Worm (Caenorhabditis elegans) whole organism, late embryonic: Measurements from ENCODE around the gene srz-58.

Source experiments
- C08G9.2 ChIP-seq: sonication (generic microtip); optimal IDR thresholded peaks from 2 replicates; lab custom pipeline; 2016; ENCODE audit warnings: mild to moderate bottlenecking, missing genetic modification characterization, moderate library complexity, missing compliant biosample characterization
- C38D4.7 ChIP-seq: fragments of 200-800 bp; sonication (Bioruptor generic); optimal IDR thresholded peaks from 2 replicates; lab custom pipeline; 2018; ENCODE audit warnings: mild to moderate bottlenecking, missing genetic modification characterization, moderate library complexity, missing compliant biosample characterization
- F13H6.1 ChIP-seq: sonication (generic microtip); optimal IDR thresholded peaks from 2 replicates; lab custom pipeline; 2016; ENCODE audit warnings: missing genetic modification characterization, missing compliant biosample characterization
- T23F11.4 ChIP-seq: fragments of 200-800 bp; sonication (Bioruptor generic); optimal IDR thresholded peaks from 2 replicates; lab custom pipeline; 2018; ENCODE audit warnings: mild to moderate bottlenecking, missing genetic modification characterization, missing compliant biosample characterization
- Y22D7AL.16 ChIP-seq: sonication (generic microtip); optimal IDR thresholded peaks from 2 replicates; lab custom pipeline; 2016; ENCODE audit warnings: missing genetic modification characterization, missing compliant biosample characterization
- ahr-1 ChIP-seq: sonication (generic microtip); optimal IDR thresholded peaks from 2 replicates; lab custom pipeline; 2016; ENCODE audit warnings: missing genetic modification characterization, missing compliant biosample characterization
- ceh-14 ChIP-seq: sonication (generic microtip); optimal IDR thresholded peaks from 2 replicates; lab custom pipeline; 2016; ENCODE audit warnings: missing genotype, missing genetic modification characterization, missing compliant biosample characterization
- ceh-18 ChIP-seq: sonication (generic microtip); optimal IDR thresholded peaks from 2 replicates; lab custom pipeline; 2016; ENCODE audit warnings: missing genetic modification characterization, missing compliant biosample characterization
- ceh-19 ChIP-seq: fragments of 200-800 bp; sonication (Bioruptor generic); optimal IDR thresholded peaks from 2 replicates; lab custom pipeline; 2018; ENCODE audit warnings: mild to moderate bottlenecking, missing genetic modification characterization, missing compliant biosample characterization
- ceh-2 ChIP-seq: sonication (generic microtip); optimal IDR thresholded peaks from 2 replicates; lab custom pipeline; 2016; ENCODE audit warnings: missing genotype, missing genetic modification characterization, missing compliant biosample characterization
- ceh-22 ChIP-seq: sonication (generic microtip); optimal IDR thresholded peaks from 2 replicates; lab custom pipeline; 2017; ENCODE audit warnings: missing biosample characterization, missing genetic modification characterization
- ceh-24 ChIP-seq: sonication (generic microtip); optimal IDR thresholded peaks from 2 replicates; lab custom pipeline; 2016; ENCODE audit warnings: mild to moderate bottlenecking, missing genetic modification characterization, missing compliant biosample characterization
- ceh-31 ChIP-seq: sonication (generic microtip); optimal IDR thresholded peaks from 2 replicates; lab custom pipeline; 2016; ENCODE audit warnings: missing genetic modification characterization, missing compliant biosample characterization
- ceh-48 ChIP-seq: sonication (generic microtip); optimal IDR thresholded peaks from 2 replicates; lab custom pipeline; 2016; ENCODE audit warnings: missing genetic modification characterization, inconsistent platforms, missing compliant biosample characterization
- dmd-4 ChIP-seq: sonication (generic microtip); optimal IDR thresholded peaks from 2 replicates; lab custom pipeline; 2016; ENCODE audit warnings: borderline replicate concordance, missing genetic modification characterization, missing compliant biosample characterization
- dve-1 ChIP-seq: sonication (generic microtip); optimal IDR thresholded peaks from 2 replicates; lab custom pipeline; 2017; ENCODE audit warnings: antibody characterized with exemption, mild to moderate bottlenecking, missing genetic modification characterization, missing compliant biosample characterization
- elt-4 ChIP-seq: sonication (generic microtip); optimal IDR thresholded peaks from 2 replicates; lab custom pipeline; 2016; ENCODE audit warnings: missing genetic modification characterization, missing compliant biosample characterization
- ets-4 ChIP-seq: sonication (generic microtip); optimal IDR thresholded peaks from 2 replicates; lab custom pipeline; 2016; ENCODE audit warnings: missing genetic modification characterization, missing compliant biosample characterization
- fkh-6 ChIP-seq: sonication (generic microtip); optimal IDR thresholded peaks from 2 replicates; lab custom pipeline; 2016; ENCODE audit warnings: missing genetic modification characterization, missing compliant biosample characterization
- hlh-13 ChIP-seq: fragments of 200-800 bp; sonication (Bioruptor generic); optimal IDR thresholded peaks from 2 replicates; lab custom pipeline; 2018; ENCODE audit warnings: mild to moderate bottlenecking, missing genetic modification characterization, missing compliant biosample characterization
- hlh-30 ChIP-seq: sonication (generic microtip); optimal IDR thresholded peaks from 2 replicates; lab custom pipeline; 2017; ENCODE audit warnings: antibody characterized with exemption, missing genetic modification characterization, missing compliant biosample characterization; ENCODE audit not compliant: insufficient read depth
- hlh-6 ChIP-seq: sonication (generic microtip); optimal IDR thresholded peaks from 2 replicates; lab custom pipeline; 2016; ENCODE audit warnings: missing genotype, missing genetic modification characterization, missing compliant biosample characterization
- hlh-8 ChIP-seq: sonication (generic microtip); optimal IDR thresholded peaks from 2 replicates; lab custom pipeline; 2016; ENCODE audit warnings: missing genotype, missing genetic modification characterization, missing compliant biosample characterization
- lim-6 ChIP-seq: sonication (generic microtip); optimal IDR thresholded peaks from 2 replicates; lab custom pipeline; 2016; ENCODE audit warnings: missing genetic modification characterization, missing compliant biosample characterization
- lin-11 ChIP-seq: fragments of 200-800 bp; sonication (Bioruptor generic); optimal IDR thresholded peaks from 2 replicates; lab custom pipeline; 2018; ENCODE audit warnings: mild to moderate bottlenecking, missing genetic modification characterization, missing compliant biosample characterization
- madf-2 ChIP-seq: sonication (generic microtip); optimal IDR thresholded peaks from 2 replicates; lab custom pipeline; 2017; ENCODE audit warnings: missing genetic modification characterization, missing compliant biosample characterization
- nfya-1 ChIP-seq: sonication (generic microtip); optimal IDR thresholded peaks from 2 replicates; lab custom pipeline; 2017; ENCODE audit warnings: missing genetic modification characterization, mild to moderate bottlenecking, missing compliant biosample characterization, antibody characterized with exemption, moderate library complexity
- odd-2 ChIP-seq: sonication (generic microtip); optimal IDR thresholded peaks from 2 replicates; lab custom pipeline; 2017; ENCODE audit warnings: antibody characterized with exemption, mild to moderate bottlenecking, missing genetic modification characterization, missing compliant biosample characterization
- pag-3 ChIP-seq: sonication (generic microtip); optimal IDR thresholded peaks from 2 replicates; lab custom pipeline; 2016; ENCODE audit warnings: missing compliant biosample characterization, missing genetic modification characterization, borderline replicate concordance
- pat-9 ChIP-seq: fragments of 200-800 bp; sonication (Bioruptor generic); optimal IDR thresholded peaks from 2 replicates; lab custom pipeline; 2018; ENCODE audit warnings: mild to moderate bottlenecking, missing genetic modification characterization, moderate library complexity, missing compliant biosample characterization
- pqm-1 ChIP-seq: sonication (generic microtip); optimal IDR thresholded peaks from 2 replicates; lab custom pipeline; 2016; ENCODE audit warnings: missing genetic modification characterization, missing compliant biosample characterization
- pros-1 ChIP-seq: fragments of 150-350 bp; optimal IDR thresholded peaks from 2 replicates; lab custom pipeline; 2014; ENCODE audit warnings: missing biosample characterization, missing genetic modification reagents, missing genetic modification characterization
- ref-2 ChIP-seq: sonication (generic microtip); optimal IDR thresholded peaks from 2 replicates; lab custom pipeline; 2016; ENCODE audit warnings: missing genetic modification characterization, missing compliant biosample characterization
- rnt-1 ChIP-seq: sonication (generic microtip); optimal IDR thresholded peaks from 2 replicates; lab custom pipeline; 2016; ENCODE audit warnings: missing genetic modification characterization, missing compliant biosample characterization
- syd-9 ChIP-seq: sonication (generic microtip); optimal IDR thresholded peaks from 2 replicates; lab custom pipeline; 2016; ENCODE audit warnings: mild to moderate bottlenecking, missing genetic modification characterization, moderate library complexity, missing compliant biosample characterization
- tbx-2 ChIP-seq: sonication (generic microtip); optimal IDR thresholded peaks from 2 replicates; lab custom pipeline; 2016; ENCODE audit warnings: missing genetic modification characterization, missing compliant biosample characterization
- tbx-7 ChIP-seq: sonication (generic microtip); optimal IDR thresholded peaks from 2 replicates; lab custom pipeline; 2016; ENCODE audit warnings: missing genotype, missing genetic modification characterization, missing compliant biosample characterization
- unc-86 ChIP-seq: sonication (generic microtip); optimal IDR thresholded peaks from 2 replicates; lab custom pipeline; 2016; ENCODE audit warnings: missing genetic modification characterization, missing compliant biosample characterization
- zip-5 ChIP-seq: sonication (generic microtip); optimal IDR thresholded peaks from 2 replicates; lab custom pipeline; 2016; ENCODE audit warnings: missing genetic modification characterization, missing compliant biosample characterization

The srz-58 gene

DNA sequence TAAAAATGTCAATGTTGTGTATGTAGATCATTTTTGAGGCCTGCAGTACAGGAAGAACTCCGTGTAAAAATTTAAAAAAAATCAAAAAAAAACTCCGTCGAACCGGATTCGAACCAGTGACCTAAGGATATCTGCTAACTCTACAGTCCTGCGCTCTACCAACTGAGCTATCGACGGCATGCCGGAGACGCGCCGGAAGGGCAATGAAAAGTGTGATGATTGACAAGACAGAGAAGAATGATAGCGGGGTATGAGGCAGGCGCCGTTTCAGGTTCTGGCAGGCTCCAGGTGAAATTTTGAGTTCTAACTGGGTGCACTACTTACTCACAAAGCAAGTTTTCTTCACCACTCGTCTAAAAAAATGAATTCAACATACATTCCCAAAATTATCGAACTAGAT is at the start of gene srz-58:
TSS of gene srz-58 (plus strand) at position 362 of the 400 bp plus-strand sequence.
- TF ChIP-seq fkh-6 (tag; lab: Kevin White, UChicago) (no peak), ceh-22 (tag; lab: Kevin White, UChicago) (no peak), hlh-30 (tag; lab: Kevin White, UChicago) (no peak), hlh-13 (GFP tag; lab: Kevin White, UChicago) (no peak), ceh-18 (tag; lab: Kevin White, UChicago) (no peak), ref-2 (tag; lab: Kevin White, UChicago) (no peak), tbx-2 (tag; lab: Kevin White, UChicago) (no peak), hlh-8 (tag; lab: Kevin White, UChicago) (no peak), C08G9.2 (tag; lab: Kevin White, UChicago) (no peak), unc-86 (tag; lab: Kevin White, UChicago) (no peak), dmd-4 (no peak)
- TF ChIP-seq, all 69 proteins: peak for 0

ce11 chrV:17272112-17272511 is 45.8 kb upstream of the srz-58 start:
- TF ChIP-seq ceh-31 (tag; lab: Kevin White, UChicago) (no peak), tbx-7 (no peak), pros-1 (tag; lab: Kevin White, UChicago) (no peak), ets-4 (tag; lab: Kevin White, UChicago) (no peak), rnt-1 (tag; lab: Kevin White, UChicago) (no peak), odd-2 (tag; lab: Kevin White, UChicago) (no peak), ceh-14 (tag; lab: Kevin White, UChicago) (no peak), zip-5 (no peak), hlh-8 (tag; lab: Kevin White, UChicago) (no peak), elt-4 (no peak), F13H6.1 (no peak), pqm-1 (tag; lab: Kevin White, UChicago) (no peak), pat-9 (tag; lab: Kevin White, UChicago) (no peak), lim-6 (tag; lab: Kevin White, UChicago) (no peak), fkh-6 (tag; lab: Kevin White, UChicago) (no peak)

DNA sequence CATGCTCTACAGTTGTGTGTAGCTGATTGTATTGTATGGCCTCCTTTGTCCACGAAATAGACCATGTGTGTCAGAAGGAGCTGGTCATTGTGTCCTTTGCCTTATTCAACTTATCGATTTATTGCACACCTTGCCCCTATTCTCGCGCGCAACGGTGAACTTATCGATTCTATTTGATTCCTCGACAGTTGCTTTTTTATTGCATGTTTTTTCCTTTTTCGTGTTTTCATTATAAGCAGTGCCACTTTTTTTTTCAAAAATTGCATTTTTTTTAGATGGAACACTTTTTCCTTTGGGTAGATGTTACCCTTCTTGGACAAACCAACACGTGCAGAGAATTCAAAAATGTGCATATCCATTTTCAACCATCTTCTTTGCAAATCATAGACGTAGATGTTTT is 44.7 kb upstream of the srz-58 start, which contains the start of gene K10G4.10:
TSS of gene K10G4.10 (plus strand) at position 301 of the 400 bp plus-strand sequence.
- TF ChIP-seq C38D4.7 (GFP tag; lab: Kevin White, UChicago) = no peak

DNA sequence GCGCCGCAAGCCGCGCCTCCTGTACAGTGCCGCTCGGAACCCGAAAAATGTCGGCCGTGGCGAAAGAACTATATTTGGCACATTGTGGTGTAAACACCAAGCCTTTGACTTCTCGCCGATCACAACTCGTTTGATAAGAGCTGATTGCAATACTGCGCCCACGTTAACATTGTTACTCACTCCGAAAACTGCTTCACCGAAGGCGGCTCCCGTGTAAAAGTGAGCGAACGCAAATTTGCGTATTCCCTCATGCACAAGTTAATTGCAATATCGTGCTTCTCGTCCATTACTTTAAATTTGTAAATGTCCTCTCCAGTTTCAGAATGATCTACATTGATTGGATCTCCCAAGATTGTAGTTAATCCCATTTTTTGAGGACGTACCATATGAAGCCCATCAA is 33.8 kb upstream of the srz-58 start:
- TF ChIP-seq C08G9.2 (tag; lab: Kevin White, UChicago) (no peak), ceh-19 (GFP tag; lab: Kevin White, UChicago) (no peak), lin-11 (tag; lab: Kevin White, UChicago) (no peak), ceh-22 (tag; lab: Kevin White, UChicago) (no peak)

DNA sequence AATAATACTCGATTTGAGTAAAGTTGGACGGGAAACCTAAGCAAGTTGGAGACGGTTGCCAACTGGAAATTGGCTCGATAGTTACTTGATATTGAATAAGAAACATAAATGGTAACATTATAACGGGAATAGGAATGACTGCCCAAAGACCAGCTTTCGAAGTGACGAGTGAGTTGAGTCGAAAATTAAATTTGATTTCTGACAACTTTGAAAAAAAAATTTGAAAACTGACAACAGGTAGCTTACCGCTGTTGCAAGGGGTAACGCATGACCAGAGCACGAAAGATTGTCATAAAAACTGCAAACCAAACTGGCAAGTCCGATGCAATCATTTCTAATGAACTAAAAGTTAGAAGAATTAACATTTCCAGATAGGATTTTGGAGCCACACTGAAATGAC is 25.2 kb upstream of the srz-58 start:
- TF ChIP-seq hlh-8 (tag; lab: Kevin White, UChicago) = no peak
- no peak for TF ChIP-seq syd-9 (tag; lab: Kevin White, UChicago)
- no peak for TF ChIP-seq hlh-6 (tag; lab: Kevin White, UChicago)
- no peak for TF ChIP-seq ceh-2 (tag; lab: Kevin White, UChicago)
- TF ChIP-seq dve-1 = no peak
- no peak for TF ChIP-seq zip-5
- no peak for TF ChIP-seq ahr-1 (tag; lab: Kevin White, UChicago)
- no peak for TF ChIP-seq tbx-2 (tag; lab: Kevin White, UChicago)
- TF ChIP-seq ets-4 (tag; lab: Kevin White, UChicago) = no peak
- no peak for TF ChIP-seq nfya-1
- no peak for TF ChIP-seq pag-3 (tag; lab: Kevin White, UChicago)
- no peak for TF ChIP-seq rnt-1 (tag; lab: Kevin White, UChicago)
- no peak for TF ChIP-seq madf-2
- TF ChIP-seq pqm-1 (tag; lab: Kevin White, UChicago) = no peak
- TF ChIP-seq Y22D7AL.16 (tag; lab: Kevin White, UChicago) = no peak
- TF ChIP-seq ceh-24 = no peak
- no peak for TF ChIP-seq T23F11.4 (GFP tag; lab: Kevin White, UChicago)
- TF ChIP-seq ceh-48 (tag; lab: Kevin White, UChicago) = no peak
- TF ChIP-seq lim-6 (tag; lab: Kevin White, UChicago) = no peak
